Worm (Caenorhabditis elegans): ENCODE measurements around the gene gmap-2.

DNA sequence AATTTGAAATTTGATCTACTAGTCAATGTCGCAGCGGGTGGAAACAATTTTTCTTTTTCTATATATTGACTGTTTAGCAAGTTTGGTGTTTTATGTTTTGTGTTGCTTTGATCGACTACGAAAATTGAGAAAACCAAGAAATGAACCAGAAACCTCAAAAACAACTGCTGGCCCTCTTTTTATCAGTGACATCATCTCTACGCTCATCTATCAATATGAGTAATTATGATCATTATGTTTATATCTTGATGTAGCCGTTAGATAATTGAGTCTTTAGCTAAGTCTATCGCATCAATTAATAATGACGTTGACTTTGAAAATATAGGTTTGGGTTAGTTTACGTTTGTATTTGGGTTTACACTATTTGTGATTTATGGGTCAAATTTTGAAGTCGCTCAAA lies 7.4 kb downstream of the gmap-2 start:
- no peak for TF ChIP-seq daf-12 (tag; optimal IDR thresholded peaks at IDR 0.05)
- no peak for TF ChIP-seq dve-1 (tag; optimal IDR thresholded peaks at IDR 0.05; ENCODE audit: insufficient read depth)
- no peak for TF ChIP-seq nhr-10 (tag; optimal IDR thresholded peaks at IDR 0.05)
- no peak for TF ChIP-seq lin-13 (GFP tag; optimal IDR thresholded peaks at IDR 0.05)
- no peak for TF ChIP-seq pqm-1 (tag; optimal IDR thresholded peaks at IDR 0.05)
- TF ChIP-seq nhr-77 (tag; optimal IDR thresholded peaks at IDR 0.05): no peak
- TF ChIP-seq lsy-2 (tag; optimal IDR thresholded peaks at IDR 0.05): no peak
- no peak for TF ChIP-seq spr-3 (GFP tag; optimal IDR thresholded peaks at IDR 0.05)
- no peak for TF ChIP-seq F49E8.2 (tag; optimal IDR thresholded peaks at IDR 0.05; ENCODE audit: borderline replicate concordance)
- no peak for TF ChIP-seq skn-1 (tag; optimal IDR thresholded peaks at IDR 0.05)
- TF ChIP-seq ama-1 (optimal IDR thresholded peaks at IDR 0.05): no peak
- TF ChIP-seq mep-1 (tag; optimal IDR thresholded peaks at IDR 0.05): no peak

Data from whole organism, L4 larva.